Fruit fly (Drosophila melanogaster) whole organism, wandering third instar larva: ENCODE measurements around the gene cad.

Experiments used
- Abd-B ChIP-seq: fragments of >200 bp; optimal IDR thresholded peaks from 2 replicates; lab custom pipeline; 2017; ENCODE audit warnings: missing biosample characterization, missing genetic modification characterization
- Dif ChIP-seq: fragments of 200-275, 200-300 bp; sonication (Bioruptor generic); optimal IDR thresholded peaks from 2 replicates; lab custom pipeline; 2018; ENCODE audit warnings: missing biosample characterization, missing genetic modification characterization; ENCODE audit not compliant: partially characterized antibody
- N ChIP-seq: fragments of >200 bp; optimal IDR thresholded peaks from 2 replicates; lab custom pipeline; 2018; ENCODE audit warnings: missing biosample characterization, missing external identifiers, missing genetic modification characterization
- OdsH ChIP-seq: fragments of 200-800 bp; sonication (Bioruptor generic); optimal IDR thresholded peaks from 2 replicates; lab custom pipeline; 2016; ENCODE audit warnings: missing biosample characterization, mild to moderate bottlenecking, missing genetic modification characterization
- Rel ChIP-seq, 2 experiments: fragments of 200-800 bp; sonication (Bioruptor generic) in 1 of 2; optimal IDR thresholded peaks; 2 replicates in 1 of 2; 3 replicates in 1 of 2; lab custom pipeline; 2016 to 2019; ENCODE audit warnings: mild to moderate bottlenecking in 2 of 2, missing biosample characterization in 2 of 2, missing genetic modification characterization in 2 of 2, moderate library complexity in 1 of 2
- Vsx2 ChIP-seq: fragments of 200-300, 225-300 bp; sonication (Bioruptor generic); optimal IDR thresholded peaks from 2 replicates; lab custom pipeline; 2018; ENCODE audit warnings: missing biosample characterization, missing genetic modification characterization; ENCODE audit not compliant: partially characterized antibody
- brk ChIP-seq: fragments of 200-800 bp; sonication (Bioruptor generic); optimal IDR thresholded peaks from 2 replicates; lab custom pipeline; 2016; ENCODE audit warnings: missing biosample characterization, mild to moderate bottlenecking, missing genetic modification characterization
- fru ChIP-seq: fragments of 200-800 bp; sonication (Bioruptor generic); optimal IDR thresholded peaks from 3 replicates; lab custom pipeline; 2016; ENCODE audit warnings: missing biosample characterization, mild to moderate bottlenecking, missing genetic modification characterization
- jim ChIP-seq: fragments of 175-275, 200-325 bp; sonication (Bioruptor generic); optimal IDR thresholded peaks from 2 replicates; lab custom pipeline; 2016; ENCODE audit warnings: missing biosample characterization, mild to moderate bottlenecking, missing genetic modification characterization
- lola ChIP-seq: fragments of >200 bp; optimal IDR thresholded peaks from 2 replicates; lab custom pipeline; 2017; ENCODE audit warnings: missing biosample characterization, missing genetic modification characterization
- pan ChIP-seq: fragments of >200 bp; optimal IDR thresholded peaks from 2 replicates; lab custom pipeline; 2017
- psq ChIP-seq: fragments of 200-800 bp; sonication (Bioruptor generic); optimal IDR thresholded peaks from 3 replicates; lab custom pipeline; 2017; ENCODE audit warnings: missing biosample characterization, mild to moderate bottlenecking, missing genetic modification characterization, moderate library complexity
- usp ChIP-seq: fragments of >200 bp; optimal IDR thresholded peaks from 2 replicates; lab custom pipeline; 2017; ENCODE audit warnings: missing biosample characterization, missing genetic modification characterization

DNA sequence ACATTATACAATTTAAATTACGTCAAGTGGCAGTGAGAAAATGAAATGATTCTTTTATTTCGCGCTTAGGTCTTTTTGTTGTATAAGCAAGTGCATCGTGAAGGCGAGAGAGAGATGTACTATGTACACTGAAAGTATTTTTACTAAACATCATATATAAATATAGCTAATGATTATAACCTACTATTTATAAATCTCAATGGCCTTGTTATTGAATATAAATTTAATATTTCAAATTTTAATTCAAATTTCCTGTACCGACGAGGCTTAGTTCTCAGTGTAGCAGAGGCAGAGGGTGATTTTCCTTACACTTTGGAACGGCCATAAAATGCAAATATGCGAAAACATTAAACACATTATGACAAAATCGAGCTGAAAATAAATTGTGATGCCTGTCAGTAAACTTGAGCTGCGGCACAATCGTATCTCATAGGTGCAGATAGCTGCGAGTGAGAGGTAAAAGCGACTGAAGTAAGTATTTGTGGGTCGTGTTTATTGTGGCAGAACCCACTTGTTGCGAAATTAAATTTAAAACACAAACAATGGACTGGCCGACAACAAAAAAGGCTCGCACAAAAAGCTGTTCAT lies 8.5 kb upstream of the cad start:
- peak; percentile 88 for TF ChIP-seq OdsH (GFP tag; lab: Kevin White, UChicago)
- peak; percentile 86 for TF ChIP-seq psq (GFP tag; lab: Kevin White, UChicago)
- TF ChIP-seq pan = no peak
- TF ChIP-seq brk (GFP tag; lab: Kevin White, UChicago) = peak; percentile 79
- TF ChIP-seq jim = no peak
- no peak for TF ChIP-seq N (GFP tag; lab: Kevin White, UChicago)
- TF ChIP-seq Rel (GFP tag; optimal IDR thresholded peaks at IDR 0.05; lab: Kevin White, UChicago) = peak; percentile 9
- peak; percentile 42 for TF ChIP-seq Rel (tag; optimal IDR thresholded peaks at IDR 0.05; lab: Kevin White, UChicago)
- no peak for TF ChIP-seq Abd-B
- no peak for TF ChIP-seq Vsx2 (GFP tag; lab: Kevin White, UChicago)
- no peak for TF ChIP-seq Dif (GFP tag; lab: Kevin White, UChicago)
- TF ChIP-seq usp (GFP tag; lab: Kevin White, UChicago) = no peak
- peak; percentile 58 for TF ChIP-seq fru (GFP tag; lab: Kevin White, UChicago)
- no peak for TF ChIP-seq lola
